Fruit fly (Drosophila melanogaster) whole organism, pupa: ENCODE results near the gene CG17141.
A peak's percentile ranks its signal among the peaks of the same experiment; 100 is the strongest.

Source experiments
- CG10348 ChIP-seq: fragments of 200-800 bp; sonication (Bioruptor generic); IDR thresholded peaks from 2 replicates; pipeline ENCODE4 v1.3.6; 2022; ENCODE audit warnings: missing biosample characterization, missing genetic modification characterization
- CG12605 ChIP-seq: fragments of 200-800 bp; sonication (Bioruptor generic); IDR thresholded peaks from 2 replicates; pipeline ENCODE4 v1.3.6; 2022; ENCODE audit warnings: missing biosample characterization, missing genetic modification characterization
- CG13204 ChIP-seq: fragments of 200-800 bp; sonication (Bioruptor generic); optimal IDR thresholded peaks from 2 replicates; lab custom pipeline; 2018; ENCODE audit warnings: missing biosample characterization, mild to moderate bottlenecking, missing genetic modification characterization, moderate library complexity
- CG14655 ChIP-seq: fragments of 200-800 bp; sonication (Bioruptor generic); optimal IDR thresholded peaks from 3 replicates; lab custom pipeline; 2017; ENCODE audit warnings: mild to moderate bottlenecking, missing biosample characterization, missing genetic modification reagents, missing genetic modification characterization
- CG15710 ChIP-seq: fragments of 200-800 bp; sonication (Bioruptor generic); optimal IDR thresholded peaks from 2 replicates; lab custom pipeline; 2018; ENCODE audit warnings: missing biosample characterization, mild to moderate bottlenecking, missing genetic modification characterization, moderate library complexity
- CG17806 ChIP-seq: fragments of 200-800 bp; sonication (Bioruptor generic); optimal IDR thresholded peaks from 2 replicates; lab custom pipeline; 2018; ENCODE audit warnings: missing biosample characterization, mild to moderate bottlenecking, missing genetic modification characterization, moderate library complexity
- CG32121 ChIP-seq: fragments of 200-800 bp; sonication (Bioruptor generic); IDR thresholded peaks from 2 replicates; pipeline ENCODE4 v1.3.6; 2022; ENCODE audit warnings: missing biosample characterization, missing genetic modification characterization
- CG34367 ChIP-seq: fragments of 200-800 bp; sonication (Bioruptor generic); optimal IDR thresholded peaks from 2 replicates; lab custom pipeline; 2018; ENCODE audit warnings: missing biosample characterization, mild to moderate bottlenecking, missing genetic modification characterization
- CG4496 ChIP-seq: fragments of 200-800 bp; sonication (Bioruptor generic); IDR thresholded peaks from 3 replicates; pipeline ENCODE4 v1.3.6; 2022; ENCODE audit warnings: missing biosample characterization, missing genetic modification characterization
- CG8159 ChIP-seq: fragments of 200-800 bp; sonication (Bioruptor generic); optimal IDR thresholded peaks from 3 replicates; lab custom pipeline; 2018; ENCODE audit warnings: missing biosample characterization, mild to moderate bottlenecking, missing genetic modification characterization, moderate library complexity
- CG8301 ChIP-seq: fragments of 200-800 bp; sonication (Bioruptor generic); optimal IDR thresholded peaks from 2 replicates; lab custom pipeline; 2018; ENCODE audit warnings: missing biosample characterization, mild to moderate bottlenecking, missing genetic modification characterization
- CG9948 ChIP-seq: fragments of 200-800 bp; sonication (Bioruptor generic); optimal IDR thresholded peaks from 2 replicates; lab custom pipeline; 2018; ENCODE audit warnings: missing biosample characterization, mild to moderate bottlenecking, missing genetic modification characterization, moderate library complexity
- D1 ChIP-seq: fragments of 200-800 bp; sonication (Bioruptor generic); optimal IDR thresholded peaks from 2 replicates; lab custom pipeline; 2018; ENCODE audit warnings: missing biosample characterization, mild to moderate bottlenecking, missing genetic modification characterization, moderate library complexity
- EcR ChIP-seq: fragments of 200-800 bp; sonication (Bioruptor generic); optimal IDR thresholded peaks from 3 replicates; lab custom pipeline; 2019; ENCODE audit warnings: missing biosample characterization, missing genetic modification characterization, mild to moderate bottlenecking, moderate library complexity, missing genetic modification reagents
- Ets98B ChIP-seq: fragments of 200-800 bp; sonication (Bioruptor generic); IDR thresholded peaks from 2 replicates; pipeline ENCODE4 v1.3.6; 2022; ENCODE audit warnings: missing biosample characterization, missing genetic modification characterization
- Pif1A ChIP-seq: fragments of 200-800 bp; sonication (Bioruptor generic); optimal IDR thresholded peaks from 3 replicates; lab custom pipeline; 2016; ENCODE audit warnings: missing biosample characterization, missing genetic modification characterization
- Pif1B ChIP-seq: fragments of 200-800 bp; sonication (Bioruptor generic); optimal IDR thresholded peaks from 3 replicates; lab custom pipeline; 2016; ENCODE audit warnings: missing biosample characterization, missing genetic modification characterization
- Snoo ChIP-seq: fragments of 200-800 bp; sonication (Bioruptor generic); optimal IDR thresholded peaks from 3 replicates; lab custom pipeline; 2017; ENCODE audit warnings: missing biosample characterization, mild to moderate bottlenecking, missing genetic modification characterization, inconsistent platforms
- fd96Ca ChIP-seq: fragments of 200-800 bp; sonication (Bioruptor generic); IDR thresholded peaks from 3 replicates; pipeline ENCODE4 v1.3.6; 2022; ENCODE audit warnings: missing biosample characterization, missing genetic modification characterization
- gl ChIP-seq: fragments of 200-800 bp; sonication (Bioruptor generic); optimal IDR thresholded peaks from 2 replicates; lab custom pipeline; 2018; ENCODE audit warnings: missing biosample characterization, mild to moderate bottlenecking, missing genetic modification characterization
- rn ChIP-seq: fragments of 200-800 bp; sonication (Bioruptor generic); IDR thresholded peaks from 2 replicates; pipeline ENCODE4 v1.3.6; 2022; ENCODE audit warnings: missing biosample characterization, missing genetic modification characterization

The CG17141 gene

dm6 chr3R:22747423-22748090 is at the start of gene CG17141:
CG17141 (minus strand) TSS chr3R:22747599.
- TF ChIP-seq gl (tag; lab: Kevin White, UChicago) (no peak), Pif1B (GFP tag; lab: Kevin White, UChicago) (no peak), CG12605 (GFP tag; lab: Robert Waterston, UW) (no peak), CG32121 (GFP tag; lab: Robert Waterston, UW) (no peak), Snoo (tag; lab: Kevin White, UChicago) (no peak), Pif1A (GFP tag; lab: Kevin White, UChicago) (no peak), CG8301 (tag; lab: Kevin White, UChicago) (no peak), CG14655 (GFP tag; lab: Kevin White, UChicago) (no peak), CG9948 (tag; lab: Kevin White, UChicago) (no peak), D1 (tag; lab: Kevin White, UChicago) (no peak), CG10348 (GFP tag; lab: Robert Waterston, UW) (no peak), CG8159 (no peak), Ets98B (GFP tag; lab: Robert Waterston, UW) (no peak), CG13204 (GFP tag; lab: Kevin White, UChicago) (no peak), CG4496 (GFP tag; lab: Robert Waterston, UW) (no peak), CG17806 (tag; lab: Kevin White, UChicago) (no peak), rn (GFP tag; lab: Robert Waterston, UW) (no peak)

dm6 chr3R:22793953-22794352 is 46.6 kb upstream of the CG17141 start:
- TF ChIP-seq CG8301 (tag; lab: Kevin White, UChicago): no peak
- no peak for TF ChIP-seq D1 (tag; lab: Kevin White, UChicago)
- no peak for TF ChIP-seq CG34367 (tag; lab: Kevin White, UChicago)
- TF ChIP-seq Snoo (tag; lab: Kevin White, UChicago): no peak
- TF ChIP-seq CG13204 (GFP tag; lab: Kevin White, UChicago): no peak
- TF ChIP-seq CG10348 (GFP tag; lab: Robert Waterston, UW): no peak
- TF ChIP-seq Pif1B (GFP tag; lab: Kevin White, UChicago): no peak
- no peak for TF ChIP-seq CG14655 (GFP tag; lab: Kevin White, UChicago)
- TF ChIP-seq CG32121 (GFP tag; lab: Robert Waterston, UW): no peak
- no peak for TF ChIP-seq CG17806 (tag; lab: Kevin White, UChicago)
- no peak for TF ChIP-seq CG9948 (tag; lab: Kevin White, UChicago)
- no peak for TF ChIP-seq fd96Ca (GFP tag; lab: Robert Waterston, UW)
- TF ChIP-seq Ets98B (GFP tag; lab: Robert Waterston, UW): no peak
- no peak for TF ChIP-seq CG15710 (tag; lab: Kevin White, UChicago)
- no peak for TF ChIP-seq EcR (GFP tag; lab: Kevin White, UChicago)
- no peak for TF ChIP-seq rn (GFP tag; lab: Robert Waterston, UW)
- no peak for TF ChIP-seq Pif1A (GFP tag; lab: Kevin White, UChicago)
- TF ChIP-seq CG12605 (GFP tag; lab: Robert Waterston, UW): no peak

- TF ChIP-seq fd96Ca (GFP tag; lab: Robert Waterston, UW) (no peak), CG15710 (tag; lab: Kevin White, UChicago) (no peak), CG9948 (tag; lab: Kevin White, UChicago) (no peak), D1 (tag; lab: Kevin White, UChicago) (no peak), CG8159 (no peak), CG13204 (GFP tag; lab: Kevin White, UChicago) (no peak), rn (GFP tag; lab: Robert Waterston, UW) (no peak), CG17806 (tag; lab: Kevin White, UChicago) (no peak), Snoo (tag; lab: Kevin White, UChicago) (no peak), CG12605 (GFP tag; lab: Robert Waterston, UW) (no peak), CG32121 (GFP tag; lab: Robert Waterston, UW) (no peak), CG10348 (GFP tag; lab: Robert Waterston, UW) (no peak), Pif1B (GFP tag; lab: Kevin White, UChicago) (no peak), gl (tag; lab: Kevin White, UChicago) (no peak), CG14655 (GFP tag; lab: Kevin White, UChicago) (no peak), Ets98B (GFP tag; lab: Robert Waterston, UW) (no peak), CG8301 (tag; lab: Kevin White, UChicago) (no peak), CG4496 (GFP tag; lab: Robert Waterston, UW) (no peak)
These were observed 41.7 kb upstream of the CG17141 start for dm6 chr3R:22789106-22789505.

- TF ChIP-seq Ets98B (GFP tag; lab: Robert Waterston, UW): no peak
- no peak for TF ChIP-seq CG13204 (GFP tag; lab: Kevin White, UChicago)
- no peak for TF ChIP-seq CG9948 (tag; lab: Kevin White, UChicago)
These were observed 37.4 kb upstream of the CG17141 start for dm6 chr3R:22784674-22785316.

- TF ChIP-seq gl (tag; lab: Kevin White, UChicago) (no peak), CG9948 (tag; lab: Kevin White, UChicago) (no peak), CG10348 (GFP tag; lab: Robert Waterston, UW) (no peak), D1 (tag; lab: Kevin White, UChicago) (no peak), CG14655 (GFP tag; lab: Kevin White, UChicago) (peak; percentile 28), CG17806 (tag; lab: Kevin White, UChicago) (no peak), CG8159 (no peak), CG4496 (GFP tag; lab: Robert Waterston, UW) (peak; percentile 82), CG15710 (tag; lab: Kevin White, UChicago) (peak; percentile 16), Ets98B (GFP tag; lab: Robert Waterston, UW) (peak; percentile 96), rn (GFP tag; lab: Robert Waterston, UW) (no peak), CG8301 (tag; lab: Kevin White, UChicago) (no peak), CG12605 (GFP tag; lab: Robert Waterston, UW) (peak; percentile 74), fd96Ca (GFP tag; lab: Robert Waterston, UW) (peak; percentile 95), Pif1A (GFP tag; lab: Kevin White, UChicago) (peak; percentile 57), CG34367 (tag; lab: Kevin White, UChicago) (no peak), Snoo (tag; lab: Kevin White, UChicago) (no peak), EcR (GFP tag; lab: Kevin White, UChicago) (peak; percentile 28), Pif1B (GFP tag; lab: Kevin White, UChicago) (peak; percentile 54), CG32121 (GFP tag; lab: Robert Waterston, UW) (peak; percentile 95), CG13204 (GFP tag; lab: Kevin White, UChicago) (peak; percentile 32)
- TF ChIP-seq, all 21 proteins: peak for 11
These were observed 34.0 kb upstream of the CG17141 start for dm6 chr3R:22781412-22781811.
